Worm (Caenorhabditis elegans): ENCODE results near the gene C41C4.9.

DNA sequence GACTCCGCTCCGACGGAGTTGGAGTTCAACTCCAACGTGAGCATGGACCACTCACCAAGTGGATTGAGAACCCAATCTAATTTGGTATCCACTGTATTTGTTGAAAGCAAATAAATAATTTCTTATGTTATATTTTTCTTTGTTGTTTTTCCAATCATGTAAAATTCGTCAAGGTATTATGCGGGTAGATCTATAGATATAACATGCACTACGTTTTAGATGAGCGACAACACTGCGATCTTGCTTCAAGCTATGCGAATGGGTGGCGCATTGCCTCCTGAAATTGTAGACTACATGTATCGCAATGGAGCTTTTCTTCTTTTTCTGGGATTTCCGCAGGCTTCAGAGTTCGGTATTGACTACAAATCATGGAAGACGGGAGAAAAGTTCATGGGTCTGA is 37.1 kb downstream of the C41C4.9 start, which contains the start of gene F10B5.2:
- TF ChIP-seq tbx-2 (tag; optimal IDR thresholded peaks at IDR 0.05) = no peak
- no peak for TF ChIP-seq fkh-10 (GFP tag; optimal IDR thresholded peaks at IDR 0.05)
- no peak for TF ChIP-seq ama-1 (optimal IDR thresholded peaks at IDR 0.05)
- no peak for TF ChIP-seq hlh-30 (tag; optimal IDR thresholded peaks at IDR 0.05; ENCODE audit: insufficient read depth)
